Worm (Caenorhabditis elegans): Measurements from ENCODE around the gene cyp-33C12.

Gene cyp-33C12

DNA sequence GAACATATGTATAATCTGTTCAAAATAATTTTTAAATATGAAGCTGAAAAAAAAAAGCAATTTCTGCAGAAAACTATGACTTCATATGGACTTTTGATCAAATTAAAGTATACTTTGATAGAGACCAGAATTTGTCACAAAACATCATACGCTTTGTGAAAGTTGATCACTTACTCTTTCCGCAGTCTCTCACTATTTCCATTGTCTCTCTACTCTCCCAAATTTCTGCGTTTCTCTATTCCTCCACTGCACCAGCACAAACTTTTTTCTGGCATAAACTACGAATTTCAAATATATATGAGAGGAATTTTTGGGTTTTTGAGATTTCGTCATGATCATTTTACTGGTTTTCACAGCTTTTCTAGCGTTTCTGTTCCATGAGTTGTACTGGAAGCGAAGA is 31.6 kb upstream of the cyp-33C12 start, which contains the start of gene cyp-33C4 (continued):
- no peak for TF ChIP-seq ztf-4 (tag; optimal IDR thresholded peaks at IDR 0.05)
- peak; percentile 63 for TF ChIP-seq pqm-1 (tag; optimal IDR thresholded peaks at IDR 0.05)
- TF ChIP-seq nhr-12 (tag; optimal IDR thresholded peaks at IDR 0.05) = no peak
- TF ChIP-seq ZK546.5 (tag; optimal IDR thresholded peaks at IDR 0.05) = no peak
- no peak for TF ChIP-seq nhr-67 (tag; optimal IDR thresholded peaks at IDR 0.05)
- no peak for TF ChIP-seq ceh-16 (tag; optimal IDR thresholded peaks at IDR 0.05)
- TF ChIP-seq snpc-4 (tag; optimal IDR thresholded peaks at IDR 0.05) = no peak
- TF ChIP-seq eor-1 (tag; optimal IDR thresholded peaks at IDR 0.05) = no peak
- TF ChIP-seq nhr-28 (tag; optimal IDR thresholded peaks at IDR 0.05) = no peak
- no peak for TF ChIP-seq fkh-10 (GFP tag; optimal IDR thresholded peaks at IDR 0.05)
- TF ChIP-seq egl-27 (tag; optimal IDR thresholded peaks at IDR 0.05) = no peak
- peak; percentile 43 for TF ChIP-seq elt-2 (tag; optimal IDR thresholded peaks at IDR 0.05)
- no peak for TF ChIP-seq sea-2 (GFP tag; optimal IDR thresholded peaks at IDR 0.05)
- TF ChIP-seq aly-2 (tag; optimal IDR thresholded peaks at IDR 0.05) = no peak
- TF ChIP-seq nhr-11 (tag; optimal IDR thresholded peaks at IDR 0.05) = no peak
- TF ChIP-seq ama-1 (optimal IDR thresholded peaks at IDR 0.05) = no peak

DNA sequence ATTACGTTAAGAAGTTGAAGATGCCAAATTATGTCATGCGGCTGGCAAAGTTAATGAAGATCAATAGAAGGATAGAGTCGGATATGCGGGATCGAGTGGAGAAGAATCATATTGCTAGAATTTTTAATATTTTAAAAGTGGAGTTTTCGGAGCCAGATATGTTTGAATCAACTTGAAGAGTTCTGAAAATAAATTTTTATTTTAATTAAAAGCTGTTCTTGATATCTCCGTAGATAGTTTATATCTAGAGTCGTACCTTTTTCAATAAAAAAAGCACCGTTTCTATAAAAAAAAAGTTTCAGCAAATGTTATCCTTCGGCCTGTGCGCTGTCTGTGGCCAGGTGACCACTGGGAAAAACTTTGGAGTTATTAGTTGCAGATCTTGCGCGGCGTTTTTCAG is 29.0 kb upstream of the cyp-33C12 start, which contains the start of gene nhr-96:
Gene nhr-96 (plus strand): TSS at position 301 of the 400 bp plus-strand sequence.
- TF ChIP-seq elt-3 (tag; optimal IDR thresholded peaks at IDR 0.05) (no peak), egl-5 (tag; optimal IDR thresholded peaks at IDR 0.05) (no peak), aly-2 (tag; optimal IDR thresholded peaks at IDR 0.05) (no peak), lin-39 (tag; optimal IDR thresholded peaks at IDR 0.05) (no peak), elt-2 (tag; optimal IDR thresholded peaks at IDR 0.05) (no peak), tbx-2 (tag; optimal IDR thresholded peaks at IDR 0.05) (no peak)

DNA sequence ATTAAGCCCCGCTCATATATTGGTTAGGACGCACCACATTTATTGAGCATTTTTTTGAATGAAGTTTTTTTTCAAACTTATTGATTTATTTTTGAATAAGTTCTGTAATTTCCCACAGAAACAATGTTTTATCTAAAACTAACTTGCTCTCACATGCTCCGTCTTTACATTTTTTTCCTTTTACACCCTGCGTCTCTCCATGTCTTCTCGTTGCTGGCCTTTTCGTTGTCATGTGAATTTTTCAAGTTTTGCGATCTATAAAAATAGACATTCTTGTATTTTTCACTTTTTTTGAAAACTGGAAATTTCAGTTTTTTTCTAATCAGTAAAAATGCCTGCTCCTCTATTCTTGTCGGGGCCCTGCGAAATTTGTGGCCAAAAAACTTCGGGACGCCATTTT is 26.7 kb upstream of the cyp-33C12 start, which contains the start of gene nhr-134:
Gene nhr-134 (plus strand): TSS at position 312 of the 400 bp plus-strand sequence.
- TF ChIP-seq snpc-4 (tag; optimal IDR thresholded peaks at IDR 0.05) (peak; percentile 34), elt-2 (tag; optimal IDR thresholded peaks at IDR 0.05) (peak; percentile 53), pha-4 (tag; optimal IDR thresholded peaks at IDR 0.05) (peak; percentile 63), nhr-76 (tag; optimal IDR thresholded peaks at IDR 0.05) (no peak)

- TF ChIP-seq nhr-43 (tag; optimal IDR thresholded peaks at IDR 0.05; ENCODE audit: poor library complexity, severe bottlenecking) = no peak
- TF ChIP-seq lin-39 (tag; optimal IDR thresholded peaks at IDR 0.05) = no peak
- TF ChIP-seq mdl-1 (tag; optimal IDR thresholded peaks at IDR 0.05) = no peak
- no peak for TF ChIP-seq fos-1 (tag; optimal IDR thresholded peaks at IDR 0.05)
- TF ChIP-seq skn-1 (tag; optimal IDR thresholded peaks at IDR 0.05) = no peak
- no peak for TF ChIP-seq egl-27 (tag; optimal IDR thresholded peaks at IDR 0.05)
- TF ChIP-seq nhr-76 (tag; optimal IDR thresholded peaks at IDR 0.05) = no peak
- TF ChIP-seq nhr-11 (tag; optimal IDR thresholded peaks at IDR 0.05) = no peak
- TF ChIP-seq ama-1 (optimal IDR thresholded peaks at IDR 0.05) = no peak
Observed at ce11 chrV:2228781-2229180, 24.6 kb upstream of the cyp-33C12 start, which contains the start of gene nhr-126. Gene nhr-126, plus strand, starts transcription at chrV:2229081.

- no peak for TF ChIP-seq tbx-2 (tag; optimal IDR thresholded peaks at IDR 0.05)
- no peak for TF ChIP-seq ama-1 (optimal IDR thresholded peaks at IDR 0.05)
- no peak for TF ChIP-seq ztf-4 (tag; optimal IDR thresholded peaks at IDR 0.05)
- TF ChIP-seq ceh-16 (tag; optimal IDR thresholded peaks at IDR 0.05) = no peak
- TF ChIP-seq elt-1 (tag; optimal IDR thresholded peaks at IDR 0.05) = no peak
- no peak for TF ChIP-seq lsy-12 (tag; optimal IDR thresholded peaks at IDR 0.05)
- TF ChIP-seq aly-2 (tag; optimal IDR thresholded peaks at IDR 0.05) = no peak
- TF ChIP-seq nhr-11 (tag; optimal IDR thresholded peaks at IDR 0.05) = no peak
- no peak for TF ChIP-seq hmg-11 (tag; optimal IDR thresholded peaks at IDR 0.05)
Observed at ce11 chrV:2226903-2227302, 22.7 kb upstream of the cyp-33C12 start, which contains the start of gene nhr-18. Gene nhr-18, plus strand, starts transcription at chrV:2227203.

ce11 chrV:2225130-2225529 is 20.9 kb upstream of the cyp-33C12 start, which contains the start of gene nhr-103:
Gene nhr-103, plus strand, starts transcription at chrV:2225430.
- TF ChIP-seq nhr-12 (tag; optimal IDR thresholded peaks at IDR 0.05) = no peak
- no peak for TF ChIP-seq nhr-67 (tag; optimal IDR thresholded peaks at IDR 0.05)
- no peak for TF ChIP-seq ceh-28 (tag; optimal IDR thresholded peaks at IDR 0.05)
- no peak for TF ChIP-seq ZK546.5 (tag; optimal IDR thresholded peaks at IDR 0.05)
- TF ChIP-seq unc-39 (tag; optimal IDR thresholded peaks at IDR 0.05) = no peak
- TF ChIP-seq daf-12 (tag; optimal IDR thresholded peaks at IDR 0.05) = no peak
- TF ChIP-seq snpc-4 (tag; optimal IDR thresholded peaks at IDR 0.05) = no peak
- no peak for TF ChIP-seq ceh-16 (tag; optimal IDR thresholded peaks at IDR 0.05)
- TF ChIP-seq ama-1 (optimal IDR thresholded peaks at IDR 0.05) = no peak
- no peak for TF ChIP-seq zag-1 (tag; optimal IDR thresholded peaks at IDR 0.05)
- no peak for TF ChIP-seq elt-3 (tag; optimal IDR thresholded peaks at IDR 0.05)
- no peak for TF ChIP-seq egl-27 (tag; optimal IDR thresholded peaks at IDR 0.05)
- TF ChIP-seq jun-1 (tag; optimal IDR thresholded peaks at IDR 0.05) = no peak
- TF ChIP-seq pha-4 (tag; optimal IDR thresholded peaks at IDR 0.05) = no peak
